Worm (Caenorhabditis elegans) whole organism, L4/young adult: Measurements from ENCODE around the gene Y40B10B.1.

ENCODE experiments used
- W03F9.2 ChIP-seq: fragments of 150-350 bp; optimal IDR thresholded peaks from 2 replicates; lab custom pipeline; 2014; ENCODE audit warnings: missing biosample characterization, missing genetic modification characterization
- dao-5 ChIP-seq: sonication (generic microtip); optimal IDR thresholded peaks from 2 replicates; lab custom pipeline; 2016; ENCODE audit warnings: missing genotype, missing genetic modification characterization, moderate library complexity, missing compliant biosample characterization
- him-1 ChIP-seq: sonication (generic microtip); optimal IDR thresholded peaks from 2 replicates; lab custom pipeline; 2016; ENCODE audit warnings: missing genotype, missing genetic modification reagents, missing genetic modification characterization, missing compliant biosample characterization

Y40B10B.1 gene

ce11 chrV:1961453-1961852 lies at the start of gene Y40B10B.1:
TSS of gene Y40B10B.1 (minus strand) at chrV:1961553.
- TF ChIP-seq dao-5 (tag; lab: Kevin White, UChicago) (no peak), him-1 (no peak), W03F9.2 (tag; lab: Kevin White, UChicago) (no peak)

DNA sequence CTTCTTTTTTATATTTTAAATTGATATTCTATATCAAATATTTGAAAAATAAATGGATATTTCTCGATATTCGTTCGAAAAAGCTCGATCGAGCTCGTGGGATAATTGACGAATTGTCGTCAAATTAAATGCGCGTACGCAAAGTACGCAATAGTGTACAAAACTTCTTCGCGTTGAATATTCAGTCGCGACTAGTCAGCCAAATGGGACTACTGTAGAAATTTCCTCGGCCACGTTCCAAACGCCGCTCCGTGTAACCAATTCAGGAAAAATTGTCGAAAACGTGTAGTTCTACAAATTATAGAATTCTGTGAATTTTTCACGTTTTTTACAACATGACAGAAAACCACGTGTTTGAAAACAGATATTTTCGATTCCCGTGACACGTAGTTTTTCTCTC lies 47.1 kb upstream of the Y40B10B.1 start:
- TF ChIP-seq dao-5 (tag; lab: Kevin White, UChicago) (no peak), him-1 (peak; percentile 1), W03F9.2 (tag; lab: Kevin White, UChicago) (peak; percentile 19)

- TF ChIP-seq dao-5 (tag; lab: Kevin White, UChicago), result no peak
- no peak for TF ChIP-seq W03F9.2 (tag; lab: Kevin White, UChicago)
- TF ChIP-seq him-1, result no peak
Observed at ce11 chrV:2004659-2005058, 43.3 kb upstream of the Y40B10B.1 start, which contains the start of gene cysl-4. TSS of gene cysl-4 (plus strand) at chrV:2004959.

DNA sequence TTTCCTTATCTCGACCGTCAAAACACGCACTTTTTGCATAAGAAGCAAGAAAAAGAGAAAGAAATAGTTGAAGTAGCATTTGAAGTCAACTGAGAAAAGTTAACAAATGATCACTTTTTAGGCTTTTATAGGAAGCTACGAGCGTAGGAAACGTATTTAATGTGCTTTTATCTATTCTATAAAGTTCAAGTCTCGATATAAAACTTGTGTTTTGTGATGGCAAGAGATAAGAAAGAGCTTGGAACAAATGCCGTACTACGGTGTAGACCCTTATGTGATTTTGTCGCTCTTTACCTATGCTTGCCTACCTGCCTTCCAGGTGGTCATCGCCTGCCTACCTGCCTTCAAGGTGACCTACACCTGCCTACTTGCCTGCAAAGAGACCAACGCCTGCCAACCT lies 42.9 kb upstream of the Y40B10B.1 start, which contains the start of gene clec-206:
Gene clec-206 (minus strand): TSS at position 101 of the 400 bp plus-strand sequence.
- TF ChIP-seq dao-5 (tag; lab: Kevin White, UChicago) (no peak), W03F9.2 (tag; lab: Kevin White, UChicago) (no peak), him-1 (no peak)

DNA sequence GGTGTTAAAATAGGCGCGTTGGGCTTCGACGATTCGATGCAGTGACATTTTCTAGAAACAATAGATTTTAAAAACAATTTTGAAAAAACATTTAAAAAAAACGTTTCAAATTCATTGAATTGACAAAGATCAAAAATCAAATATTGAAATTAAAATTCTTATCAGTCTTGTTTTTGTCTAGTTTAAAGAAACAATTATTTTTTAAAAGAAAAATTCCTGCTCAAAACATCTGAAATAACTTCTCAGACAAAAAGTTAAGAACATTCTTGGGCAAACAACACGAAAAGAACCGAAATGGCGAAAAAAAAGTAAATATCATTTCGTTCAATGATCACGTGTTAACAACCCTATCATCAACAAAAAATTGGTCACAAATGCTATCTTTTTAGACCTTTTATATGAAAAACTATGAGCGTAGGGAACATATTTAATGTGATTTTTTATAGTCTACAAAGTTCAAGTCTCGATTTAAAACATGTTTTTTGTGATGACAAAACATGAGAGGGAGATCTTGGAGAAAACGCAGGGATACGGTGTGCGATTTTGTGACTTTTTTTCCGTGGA lies 38.3 kb upstream of the Y40B10B.1 start, which contains the start of gene alh-5:
Gene alh-5 (minus strand): TSS at position 51 of the 564 bp plus-strand sequence.
- no peak for TF ChIP-seq him-1
- TF ChIP-seq W03F9.2 (tag; lab: Kevin White, UChicago), result no peak
- no peak for TF ChIP-seq dao-5 (tag; lab: Kevin White, UChicago)

- TF ChIP-seq him-1 (no peak), dao-5 (tag; lab: Kevin White, UChicago) (no peak), W03F9.2 (tag; lab: Kevin White, UChicago) (no peak)
Observed at ce11 chrV:1998358-1998757, 37.0 kb upstream of the Y40B10B.1 start.

- TF ChIP-seq W03F9.2 (tag; lab: Kevin White, UChicago), result no peak
- TF ChIP-seq dao-5 (tag; lab: Kevin White, UChicago), result no peak
- TF ChIP-seq him-1, result no peak
Observed at ce11 chrV:1992515-1992968, 31.2 kb upstream of the Y40B10B.1 start, which contains the start of gene tnt-4. TSS of gene tnt-4 (minus strand) at chrV:1992918.

- no peak for TF ChIP-seq dao-5 (tag; lab: Kevin White, UChicago)
- no peak for TF ChIP-seq W03F9.2 (tag; lab: Kevin White, UChicago)
- TF ChIP-seq him-1, result no peak
Observed at ce11 chrV:1991381-1991780, 30.0 kb upstream of the Y40B10B.1 start.

ce11 chrV:1989220-1989619 lies 27.9 kb upstream of the Y40B10B.1 start:
- TF ChIP-seq him-1 (no peak), W03F9.2 (tag; lab: Kevin White, UChicago) (no peak), dao-5 (tag; lab: Kevin White, UChicago) (no peak)

DNA sequence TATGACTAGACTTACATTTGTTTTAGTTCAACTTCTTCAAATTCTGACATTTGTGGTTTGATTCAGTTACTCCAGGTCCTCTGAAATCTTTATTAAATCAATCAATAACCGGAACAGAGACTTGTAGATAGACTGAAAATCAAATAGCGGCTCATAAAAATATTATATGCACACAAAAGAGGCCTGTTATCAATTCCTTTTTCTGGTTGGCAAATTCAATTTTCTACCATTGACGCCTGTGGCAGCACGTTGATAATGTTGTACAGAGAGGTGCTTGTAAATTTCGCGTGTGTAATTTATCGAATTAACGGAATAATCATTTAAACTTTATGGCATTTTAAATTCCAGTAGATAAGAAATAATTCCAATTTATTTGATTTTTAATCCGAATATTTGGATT lies 25.6 kb upstream of the Y40B10B.1 start, which contains the start of gene T08B1.1:
Gene T08B1.1 (minus strand): TSS at position 92 of the 400 bp plus-strand sequence.
- TF ChIP-seq him-1 (no peak), W03F9.2 (tag; lab: Kevin White, UChicago) (no peak), dao-5 (tag; lab: Kevin White, UChicago) (no peak)

DNA sequence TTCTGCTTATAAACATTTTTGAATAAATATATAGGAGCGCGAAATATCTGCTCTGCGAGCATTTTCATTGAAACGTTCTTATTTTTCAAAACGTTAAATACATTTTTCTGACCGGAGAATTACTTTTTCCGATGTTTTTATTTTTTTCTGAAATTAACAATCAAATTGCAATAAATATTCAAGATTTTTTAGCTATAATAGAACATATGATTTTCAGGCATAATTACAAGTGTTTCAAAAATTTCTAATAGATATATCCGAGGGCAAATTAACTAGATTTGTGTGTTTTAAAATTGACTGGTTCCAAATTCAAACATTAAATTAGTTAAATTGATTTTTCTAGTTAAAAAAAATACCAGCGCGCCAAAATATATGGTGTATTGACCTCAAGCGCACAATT lies 17.6 kb upstream of the Y40B10B.1 start, which contains the start of gene T08B1.4:
Gene T08B1.4 (plus strand): TSS at position 301 of the 400 bp plus-strand sequence.
- TF ChIP-seq him-1, result no peak
- no peak for TF ChIP-seq W03F9.2 (tag; lab: Kevin White, UChicago)

ce11 chrV:1975049-1975448 lies 13.7 kb upstream of the Y40B10B.1 start, which contains the start of gene fbxa-201:
TSS of gene fbxa-201 (plus strand) at chrV:1975349.
- no peak for TF ChIP-seq dao-5 (tag; lab: Kevin White, UChicago)
- TF ChIP-seq him-1, result no peak
- TF ChIP-seq W03F9.2 (tag; lab: Kevin White, UChicago), result no peak

- TF ChIP-seq dao-5 (tag; lab: Kevin White, UChicago) (no peak), W03F9.2 (tag; lab: Kevin White, UChicago) (no peak), him-1 (no peak)
Observed at ce11 chrV:1969690-1970089, 8.3 kb upstream of the Y40B10B.1 start.

- TF ChIP-seq him-1, result no peak
- no peak for TF ChIP-seq W03F9.2 (tag; lab: Kevin White, UChicago)
- TF ChIP-seq dao-5 (tag; lab: Kevin White, UChicago), result no peak
Observed at ce11 chrV:1969228-1969627, 7.9 kb upstream of the Y40B10B.1 start, which contains the start of gene acs-3. TSS of gene acs-3 (plus strand) at chrV:1969528.
